Worm (Caenorhabditis elegans) whole organism, young adult: ENCODE measurements around the gene F46B6.13.

Experiments
- B0336.3 ChIP-seq: fragments of 200-800 bp; sonication (Bioruptor generic); IDR thresholded peaks from 2 replicates; pipeline ENCODE4 v1.3.6; 2022; ENCODE audit warnings: missing genetic modification characterization, missing compliant biosample characterization
- atf-7 ChIP-seq: sonication (generic microtip); optimal IDR thresholded peaks from 2 replicates; lab custom pipeline; 2017; ENCODE audit warnings: mild to moderate bottlenecking, missing genetic modification characterization, missing compliant biosample characterization
- dpl-1 ChIP-seq: fragments of 150-350 bp; optimal IDR thresholded peaks from 2 replicates; lab custom pipeline; 2014; ENCODE audit warnings: missing biosample characterization, missing genetic modification reagents, missing genetic modification characterization
- let-526 ChIP-seq: fragments of 200-800 bp; sonication (Bioruptor generic); IDR thresholded peaks from 2 replicates; pipeline ENCODE4 v1.3.6; 2022; ENCODE audit warnings: missing genetic modification reagents, missing genetic modification characterization, missing compliant biosample characterization
- mel-28 ChIP-seq: sonication (generic microtip); optimal IDR thresholded peaks from 2 replicates; lab custom pipeline; 2016; ENCODE audit warnings: borderline replicate concordance, mild to moderate bottlenecking, missing genetic modification characterization, missing compliant biosample characterization
- nfya-1 ChIP-seq: sonication (generic microtip); optimal IDR thresholded peaks from 2 replicates; lab custom pipeline; 2017; ENCODE audit warnings: antibody characterized with exemption, missing compliant biosample characterization, missing genetic modification characterization, borderline replicate concordance; ENCODE audit not compliant: insufficient read depth
- nhr-90 ChIP-seq: sonication (generic microtip); optimal IDR thresholded peaks from 2 replicates; lab custom pipeline; 2016; ENCODE audit warnings: missing genotype, mild to moderate bottlenecking, missing genetic modification characterization, missing compliant biosample characterization
- pha-4 ChIP-seq: fragments of 150-350 bp; sonication (generic microtip); optimal IDR thresholded peaks from 2 replicates; lab custom pipeline; 2014; ENCODE audit warnings: missing biosample characterization, missing genetic modification reagents, missing genetic modification characterization
- snpc-1.3 ChIP-seq: sonication (generic microtip); optimal IDR thresholded peaks from 2 replicates; lab custom pipeline; 2017; ENCODE audit warnings: missing genetic modification characterization, mild to moderate bottlenecking, missing compliant biosample characterization, antibody characterized with exemption, moderate library complexity, missing genotype, missing genetic modification reagents; ENCODE audit not compliant: insufficient read depth
- snpc-4 ChIP-seq, 5 experiments: fragments of 150-350 bp in 1 of 5; sonication (generic microtip) in 4 of 5; optimal IDR thresholded peaks; 2 replicates each; lab custom pipeline; 2014 to 2018; ENCODE audit warnings: missing genetic modification characterization in 5 of 5, missing biosample characterization in 3 of 5, antibody characterized with exemption in 2 of 5, mild to moderate bottlenecking in 2 of 5, missing compliant biosample characterization in 2 of 5, missing genotype in 2 of 5, moderate library complexity in 2 of 5, missing genetic modification reagents in 1 of 5
- unc-62 ChIP-seq: fragments of 150-350 bp; optimal IDR thresholded peaks from 2 replicates; lab custom pipeline; 2014; ENCODE audit warnings: missing biosample characterization, missing genetic modification reagents, missing genetic modification characterization
- ztf-3 ChIP-seq: fragments of 200-800 bp; sonication (Bioruptor generic); optimal IDR thresholded peaks from 2 replicates; lab custom pipeline; 2018; ENCODE audit warnings: mild to moderate bottlenecking, missing genetic modification characterization, missing compliant biosample characterization

ce11 chrV:9768828-9769778 is 29.9 kb downstream of the F46B6.13 start, which contains the start of gene unc-42:
- TF ChIP-seq snpc-4 (GFP tag; optimal IDR thresholded peaks at IDR 0.05; lab: Kevin White, UChicago) = no peak
- TF ChIP-seq snpc-4 (tag; optimal IDR thresholded peaks at IDR 0.05; lab: Kevin White, UChicago) = no peak
- no peak for TF ChIP-seq dpl-1 (GFP tag; lab: Kevin White, UChicago)
- no peak for TF ChIP-seq nfya-1 (tag; lab: Kevin White, UChicago)
- TF ChIP-seq ztf-3 = no peak
- no peak for TF ChIP-seq pha-4 (tag; lab: Kevin White, UChicago)
- TF ChIP-seq mel-28 (tag; lab: Kevin White, UChicago) = no peak
- TF ChIP-seq nhr-90 (tag; lab: Kevin White, UChicago) = no peak
- TF ChIP-seq unc-62 (GFP tag; lab: Kevin White, UChicago) = no peak
- TF ChIP-seq B0336.3 = no peak
- TF ChIP-seq atf-7 (tag; lab: Kevin White, UChicago) = no peak
- TF ChIP-seq snpc-1.3 = no peak
- TF ChIP-seq let-526 (GFP tag; lab: Robert Waterston, UW) = no peak
